Worm (Caenorhabditis elegans) whole organism, young adult: ENCODE measurements around the gene col-165.

ENCODE experiments used
- F10E7.11 ChIP-seq: sonication (generic microtip); optimal IDR thresholded peaks from 2 replicates; lab custom pipeline; 2017; ENCODE audit warnings: mild to moderate bottlenecking, missing genetic modification characterization, moderate library complexity, missing compliant biosample characterization
- K12H6.12 ChIP-seq: fragments of 200-800 bp; sonication (Bioruptor generic); optimal IDR thresholded peaks from 2 replicates; lab custom pipeline; 2018; ENCODE audit warnings: mild to moderate bottlenecking, missing genetic modification characterization, missing compliant biosample characterization
- Y67H2A.10 ChIP-seq: fragments of 200-800 bp; sonication (Bioruptor generic); conservative IDR thresholded peaks from 2 replicates; pipeline ENCODE4 v1.3.6; 2022; ENCODE audit warnings: missing genetic modification reagents, missing genetic modification characterization, missing compliant biosample characterization
- akir-1 ChIP-seq: fragments of 200-800 bp; sonication (Bioruptor generic); optimal IDR thresholded peaks from 2 replicates; lab custom pipeline; 2018; ENCODE audit warnings: mild to moderate bottlenecking, missing genetic modification characterization, moderate library complexity, missing compliant biosample characterization
- snpc-4 ChIP-seq, 5 experiments: fragments of 150-350 bp in 1 of 5; sonication (generic microtip) in 4 of 5; optimal IDR thresholded peaks; 2 replicates each; lab custom pipeline; 2014 to 2018; ENCODE audit warnings: missing genetic modification characterization in 5 of 5, missing biosample characterization in 3 of 5, antibody characterized with exemption in 2 of 5, mild to moderate bottlenecking in 2 of 5, missing compliant biosample characterization in 2 of 5, missing genotype in 2 of 5, moderate library complexity in 2 of 5, missing genetic modification reagents in 1 of 5
- unc-62 ChIP-seq: fragments of 150-350 bp; optimal IDR thresholded peaks from 2 replicates; lab custom pipeline; 2014; ENCODE audit warnings: missing biosample characterization, missing genetic modification reagents, missing genetic modification characterization

DNA sequence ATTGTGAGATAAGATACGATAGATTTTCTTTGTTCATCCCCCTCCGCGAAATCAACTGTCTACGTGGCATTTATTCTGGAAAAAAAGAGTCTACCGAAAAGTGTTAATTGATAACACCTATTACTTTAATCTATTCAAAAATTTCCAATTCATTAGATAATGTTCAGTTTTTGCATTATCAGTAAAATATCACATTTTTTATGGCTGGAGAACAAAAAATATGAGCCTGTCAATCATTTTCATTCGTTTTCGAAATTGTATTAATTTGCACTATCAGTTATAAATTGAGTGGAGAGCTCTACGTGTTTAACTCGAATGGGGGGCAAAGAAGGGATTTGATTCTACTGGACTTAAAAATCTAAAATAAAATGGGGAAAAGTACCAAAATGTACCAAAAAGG lies 5.6 kb downstream of the col-165 start:
- TF ChIP-seq Y67H2A.10 (GFP tag; lab: Robert Waterston, UW) (no peak), akir-1 (no peak), snpc-4 (GFP tag; optimal IDR thresholded peaks at IDR 0.05; lab: Kevin White, UChicago) (no peak), snpc-4 (tag; optimal IDR thresholded peaks at IDR 0.05; lab: Kevin White, UChicago) (no peak), unc-62 (GFP tag; lab: Kevin White, UChicago) (peak; percentile 8), K12H6.12 (no peak), F10E7.11 (no peak)
